Worm (Caenorhabditis elegans): ENCODE measurements around the gene nspg-6.

- TF ChIP-seq snpc-4 (tag; optimal IDR thresholded peaks at IDR 0.05) (no peak), tbx-2 (tag; optimal IDR thresholded peaks at IDR 0.05) (no peak), nhr-77 (tag; optimal IDR thresholded peaks at IDR 0.05) (no peak), pha-4 (tag; optimal IDR thresholded peaks at IDR 0.05) (no peak), ztf-11 (tag; optimal IDR thresholded peaks at IDR 0.05) (no peak), ceh-82 (tag; optimal IDR thresholded peaks at IDR 0.05) (no peak), pqm-1 (tag; optimal IDR thresholded peaks at IDR 0.05) (no peak), ZK546.5 (tag; optimal IDR thresholded peaks at IDR 0.05) (no peak), jun-1 (tag; optimal IDR thresholded peaks at IDR 0.05) (no peak), nfya-1 (tag; optimal IDR thresholded peaks at IDR 0.05; ENCODE audit: insufficient read depth) (no peak)
Measured at ce11 chrIII:7310662-7311340, 4.0 kb downstream of the nspg-6 start, which contains the start of the genes F56C9.6 and F56C9.3.
